Worm (Caenorhabditis elegans): ENCODE data around the gene rig-3.
A peak's percentile ranks its signal among the peaks of the same experiment; 100 is the strongest.

- TF ChIP-seq ceh-82 (tag; optimal IDR thresholded peaks at IDR 0.05) (no peak), nhr-77 (tag; optimal IDR thresholded peaks at IDR 0.05) (no peak), R02D3.7 (tag; optimal IDR thresholded peaks at IDR 0.05) (no peak), daf-12 (tag; optimal IDR thresholded peaks at IDR 0.05) (no peak), pha-4 (tag; optimal IDR thresholded peaks at IDR 0.05) (peak; percentile 73), nhr-25 (tag; optimal IDR thresholded peaks at IDR 0.05) (no peak), lin-39 (tag; optimal IDR thresholded peaks at IDR 0.05) (no peak), elt-3 (tag; optimal IDR thresholded peaks at IDR 0.05) (no peak), zag-1 (tag; optimal IDR thresholded peaks at IDR 0.05) (no peak), unc-39 (tag; optimal IDR thresholded peaks at IDR 0.05) (no peak), unc-62 (GFP tag; optimal IDR thresholded peaks at IDR 0.05) (no peak)
Measured at ce11 chrX:6905581-6905980, 52.2 kb downstream of the rig-3 start.
